Fruit fly (Drosophila melanogaster) whole organism, prepupa: Measurements from ENCODE around the gene Oat.

ENCODE experiments used
- CG10631 ChIP-seq: fragments of 200-800 bp; sonication (Bioruptor generic); optimal IDR thresholded peaks from 2 replicates; lab custom pipeline; 2016; ENCODE audit warnings: missing biosample characterization, missing genetic modification characterization
- CG10669 ChIP-seq: fragments of 200-800 bp; sonication (Bioruptor generic); optimal IDR thresholded peaks from 3 replicates; lab custom pipeline; 2018; ENCODE audit warnings: missing biosample characterization, mild to moderate bottlenecking, missing genetic modification characterization, moderate library complexity
- CG11762 ChIP-seq: fragments of 200-800 bp; sonication (Bioruptor generic); optimal IDR thresholded peaks from 3 replicates; lab custom pipeline; 2016; ENCODE audit warnings: missing biosample characterization, missing genetic modification characterization; ENCODE audit not compliant: insufficient read depth
- CG11902 ChIP-seq: fragments of 200-800 bp; sonication (Bioruptor generic); optimal IDR thresholded peaks from 3 replicates; lab custom pipeline; 2016; ENCODE audit warnings: missing biosample characterization, missing genetic modification characterization
- CG15336 ChIP-seq: fragments of 200-800 bp; sonication (Bioruptor generic); IDR thresholded peaks from 2 replicates; pipeline ENCODE4 v1.3.6; 2022; ENCODE audit warnings: missing biosample characterization, missing genetic modification characterization
- CG16779 ChIP-seq: fragments of 200-800 bp; sonication (Bioruptor generic); optimal IDR thresholded peaks from 3 replicates; lab custom pipeline; 2017; ENCODE audit warnings: missing biosample characterization, mild to moderate bottlenecking, missing genetic modification characterization
- CG31627 ChIP-seq: fragments of 200-800 bp; sonication (Bioruptor generic); optimal IDR thresholded peaks from 3 replicates; lab custom pipeline; 2016; ENCODE audit warnings: missing biosample characterization, missing genetic modification characterization
- CG32006 ChIP-seq: fragments of 200-800 bp; sonication (Bioruptor generic); optimal IDR thresholded peaks from 3 replicates; lab custom pipeline; 2017; ENCODE audit warnings: missing biosample characterization, mild to moderate bottlenecking, missing genetic modification characterization
- CG3919 ChIP-seq: fragments of 200-800 bp; sonication (Bioruptor generic); optimal IDR thresholded peaks from 3 replicates; lab custom pipeline; 2016; ENCODE audit warnings: missing biosample characterization, missing genetic modification characterization
- CG4318 ChIP-seq: fragments of 200-800 bp; sonication (Bioruptor generic); optimal IDR thresholded peaks from 3 replicates; lab custom pipeline; 2017; ENCODE audit warnings: missing biosample characterization, mild to moderate bottlenecking, missing genetic modification characterization
- CG6276 ChIP-seq: fragments of 200-800 bp; sonication (Bioruptor generic); optimal IDR thresholded peaks from 2 replicates; lab custom pipeline; 2017; ENCODE audit warnings: missing biosample characterization, mild to moderate bottlenecking, missing genetic modification characterization
- CG6808 ChIP-seq: fragments of 200-800 bp; sonication (Bioruptor generic); optimal IDR thresholded peaks from 3 replicates; lab custom pipeline; 2017; ENCODE audit warnings: missing biosample characterization, missing genetic modification characterization, mild to moderate bottlenecking, moderate library complexity, missing genetic modification reagents
- CG6854 ChIP-seq: fragments of 200-800 bp; sonication (Bioruptor generic); optimal IDR thresholded peaks from 2 replicates; lab custom pipeline; 2017; ENCODE audit warnings: missing biosample characterization, mild to moderate bottlenecking, missing genetic modification characterization
- CG7368 ChIP-seq: fragments of 200-800 bp; sonication (Bioruptor generic); optimal IDR thresholded peaks from 3 replicates; lab custom pipeline; 2016; ENCODE audit warnings: missing biosample characterization, missing genetic modification characterization
- CG8319 ChIP-seq: fragments of 200-800 bp; sonication (Bioruptor generic); optimal IDR thresholded peaks from 3 replicates; lab custom pipeline; 2016; ENCODE audit warnings: missing biosample characterization, missing genetic modification characterization
- CG8632 ChIP-seq: fragments of 200-800 bp; sonication (Bioruptor generic); optimal IDR thresholded peaks from 3 replicates; lab custom pipeline; 2016; ENCODE audit warnings: missing biosample characterization, missing genetic modification characterization
- Eip75B ChIP-seq: fragments of 200-800 bp; sonication (Bioruptor generic); optimal IDR thresholded peaks from 3 replicates; lab custom pipeline; 2016; ENCODE audit warnings: missing biosample characterization, missing genetic modification characterization
- Eip78C ChIP-seq: fragments of 200-800 bp; sonication (Bioruptor generic); peaks from one replicate; lab custom pipeline; 2016; ENCODE audit warnings: missing biosample characterization, missing genetic modification characterization
- Eip93F ChIP-seq: fragments of 200-800 bp; sonication (Bioruptor generic); optimal IDR thresholded peaks from 2 replicates; lab custom pipeline; 2016; ENCODE audit warnings: missing biosample characterization, mild to moderate bottlenecking, missing genetic modification characterization
- Ets21C ChIP-seq: fragments of 200-800 bp; sonication (Bioruptor generic); optimal IDR thresholded peaks from 3 replicates; lab custom pipeline; 2016; ENCODE audit warnings: missing biosample characterization, missing genetic modification characterization
- Ets96B ChIP-seq: fragments of 200-800 bp; optimal IDR thresholded peaks from 2 replicates; lab custom pipeline; 2019; ENCODE audit warnings: missing biosample characterization, mild to moderate bottlenecking, missing genetic modification characterization, moderate library complexity
- Gug ChIP-seq: fragments of 200-800 bp; sonication (Bioruptor generic); IDR thresholded peaks from 2 replicates; pipeline ENCODE4 v1.3.6; 2022; ENCODE audit warnings: missing biosample characterization, missing genetic modification characterization
- Hr38 ChIP-seq: sonication (Bioruptor generic); optimal IDR thresholded peaks from 2 replicates; lab custom pipeline; 2016; ENCODE audit warnings: missing biosample characterization, missing genetic modification characterization
- Lpt ChIP-seq: fragments of 200-800 bp; sonication (Bioruptor generic); optimal IDR thresholded peaks from 3 replicates; lab custom pipeline; 2016; ENCODE audit warnings: missing biosample characterization, missing genetic modification characterization
- Met ChIP-seq: fragments of 200-800 bp; sonication (Bioruptor generic); optimal IDR thresholded peaks from 3 replicates; lab custom pipeline; 2016; ENCODE audit warnings: missing biosample characterization, missing genetic modification characterization
- OdsH ChIP-seq: fragments of 200-800 bp; sonication (Bioruptor generic); optimal IDR thresholded peaks from 3 replicates; lab custom pipeline; 2016; ENCODE audit warnings: missing biosample characterization, missing genetic modification characterization
- Smox ChIP-seq: fragments of 200-800 bp; sonication (Bioruptor generic); optimal IDR thresholded peaks from 3 replicates; lab custom pipeline; 2016; ENCODE audit warnings: missing biosample characterization, missing genetic modification characterization
- Sox102F ChIP-seq: fragments of 200-800 bp; sonication (Bioruptor generic); optimal IDR thresholded peaks from 2 replicates; lab custom pipeline; 2016; ENCODE audit warnings: missing biosample characterization, mild to moderate bottlenecking, missing genetic modification characterization
- Sox15 ChIP-seq: fragments of 200-800 bp; sonication (Bioruptor generic); optimal IDR thresholded peaks from 3 replicates; lab custom pipeline; 2016; ENCODE audit warnings: missing biosample characterization, missing genetic modification characterization
- achi ChIP-seq: fragments of 200-800 bp; sonication (Bioruptor generic); optimal IDR thresholded peaks from 3 replicates; lab custom pipeline; 2016; ENCODE audit warnings: missing biosample characterization, missing genetic modification characterization
- acj6 ChIP-seq: fragments of 200-800 bp; sonication (Bioruptor generic); optimal IDR thresholded peaks from 3 replicates; lab custom pipeline; 2016; ENCODE audit warnings: missing biosample characterization, missing genetic modification characterization
- dac ChIP-seq: fragments of 200-800 bp; sonication (Bioruptor generic); optimal IDR thresholded peaks from 2 replicates; lab custom pipeline; 2017; ENCODE audit warnings: missing biosample characterization, mild to moderate bottlenecking, missing genetic modification characterization
- dsx ChIP-seq: fragments of 200-800 bp; optimal IDR thresholded peaks from 3 replicates; lab custom pipeline; 2019; ENCODE audit warnings: missing biosample characterization, mild to moderate bottlenecking, missing genetic modification characterization, moderate library complexity; ENCODE audit not compliant: poor library complexity, severe bottlenecking
- eg ChIP-seq: fragments of 200-800 bp; sonication (Bioruptor generic); IDR thresholded peaks from 3 replicates; pipeline ENCODE4 v1.3.6; 2022; ENCODE audit warnings: missing biosample characterization, missing genetic modification characterization
- esn ChIP-seq: fragments of 200-800 bp; sonication (Bioruptor generic); optimal IDR thresholded peaks from 2 replicates; lab custom pipeline; 2016; ENCODE audit warnings: missing biosample characterization, mild to moderate bottlenecking, missing genetic modification characterization, moderate library complexity
- fd85E ChIP-seq: fragments of 200-800 bp; sonication (Bioruptor generic); optimal IDR thresholded peaks from 3 replicates; lab custom pipeline; 2016; ENCODE audit warnings: missing biosample characterization, missing genetic modification characterization
- fkh ChIP-seq: fragments of 200-800 bp; sonication (Bioruptor generic); optimal IDR thresholded peaks from 3 replicates; lab custom pipeline; 2017; ENCODE audit warnings: missing biosample characterization, mild to moderate bottlenecking, missing genetic modification characterization, moderate library complexity
- lz ChIP-seq: fragments of 200-800 bp; sonication (Bioruptor generic); optimal IDR thresholded peaks from 3 replicates; lab custom pipeline; 2016; ENCODE audit warnings: missing biosample characterization, missing genetic modification characterization
- net ChIP-seq: fragments of 200-800 bp; sonication (Bioruptor generic); optimal IDR thresholded peaks from 3 replicates; lab custom pipeline; 2016; ENCODE audit warnings: missing biosample characterization, missing genetic modification characterization
- ss ChIP-seq, 2 experiments: fragments of 200-800 bp; sonication (Bioruptor generic); optimal IDR thresholded peaks; 2 replicates in 1 of 2; 3 replicates in 1 of 2; lab custom pipeline; 2017 to 2018; ENCODE audit warnings: mild to moderate bottlenecking in 2 of 2, missing biosample characterization in 2 of 2, missing genetic modification characterization in 2 of 2, moderate library complexity in 1 of 2
- vri ChIP-seq: fragments of 200-800 bp; sonication (Bioruptor generic); optimal IDR thresholded peaks from 3 replicates; lab custom pipeline; 2016; ENCODE audit warnings: missing biosample characterization, mild to moderate bottlenecking, missing genetic modification characterization

Oat gene

DNA sequence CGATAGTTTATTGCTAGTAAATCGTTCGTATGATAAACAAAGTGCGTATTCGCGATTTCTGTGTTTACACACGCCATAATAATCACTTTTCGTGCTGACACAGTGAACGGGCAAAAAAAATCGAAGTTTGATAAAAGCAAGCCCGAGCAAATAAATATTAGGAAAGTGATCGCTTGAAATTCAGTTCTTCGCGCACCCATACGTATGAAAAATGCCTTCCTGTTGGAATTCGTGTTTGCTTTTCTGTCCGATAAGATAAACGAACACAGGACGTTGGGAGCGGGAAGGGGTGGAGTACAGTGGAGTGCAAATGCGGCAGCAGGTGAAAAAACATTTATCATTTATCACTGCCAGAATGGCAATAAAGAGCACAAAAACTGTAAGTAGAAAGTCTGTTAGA, 18.9 kb downstream of the Oat start:
- no peak for TF ChIP-seq CG16779 (tag; lab: Kevin White, UChicago)
- TF ChIP-seq CG8319 (GFP tag; lab: Kevin White, UChicago): no peak
- peak; percentile 81 for TF ChIP-seq vri (GFP tag; lab: Kevin White, UChicago)
- TF ChIP-seq CG15336 (GFP tag; lab: Robert Waterston, UW): no peak
- TF ChIP-seq acj6 (GFP tag; lab: Kevin White, UChicago): no peak
- no peak for TF ChIP-seq eg
- no peak for TF ChIP-seq CG11902 (GFP tag; lab: Kevin White, UChicago)
- no peak for TF ChIP-seq achi (GFP tag; lab: Kevin White, UChicago)
- TF ChIP-seq Hr38 (GFP tag; lab: Kevin White, UChicago): no peak
- TF ChIP-seq CG3919 (GFP tag; lab: Kevin White, UChicago): no peak
- peak; percentile 12 for TF ChIP-seq CG6854 (GFP tag; lab: Kevin White, UChicago)
- TF ChIP-seq Eip93F: peak; percentile 8
- TF ChIP-seq CG10669 (GFP tag; lab: Kevin White, UChicago): no peak
- no peak for TF ChIP-seq CG8632
- TF ChIP-seq CG10631 (GFP tag; lab: Kevin White, UChicago): no peak
- no peak for TF ChIP-seq Sox15
- TF ChIP-seq CG32006 (GFP tag; lab: Kevin White, UChicago): no peak
- TF ChIP-seq Gug (GFP tag; lab: Robert Waterston, UW): no peak
- no peak for TF ChIP-seq Lpt
- no peak for TF ChIP-seq Ets21C (GFP tag; lab: Kevin White, UChicago)
- no peak for TF ChIP-seq Eip78C (GFP tag; lab: Kevin White, UChicago)
- no peak for TF ChIP-seq net (GFP tag; lab: Kevin White, UChicago)
- no peak for TF ChIP-seq CG7368 (GFP tag; lab: Kevin White, UChicago)
- no peak for TF ChIP-seq dsx (GFP tag; lab: Kevin White, UChicago)
- TF ChIP-seq Sox102F (GFP tag; lab: Kevin White, UChicago): no peak
- TF ChIP-seq Ets96B (tag; lab: Kevin White, UChicago): no peak
- TF ChIP-seq fd85E (GFP tag; lab: Kevin White, UChicago): no peak
- TF ChIP-seq lz (GFP tag; lab: Kevin White, UChicago): no peak
- TF ChIP-seq CG6808: no peak
- peak; percentile 94 for TF ChIP-seq fkh (GFP tag; lab: Kevin White, UChicago)
- TF ChIP-seq dac (GFP tag; lab: Kevin White, UChicago): no peak
- no peak for TF ChIP-seq OdsH (GFP tag; lab: Kevin White, UChicago)
- TF ChIP-seq CG4318 (GFP tag; lab: Kevin White, UChicago): no peak
- no peak for TF ChIP-seq Eip75B
- no peak for TF ChIP-seq CG11762 (GFP tag; lab: Kevin White, UChicago)
- peak; percentile 13 for TF ChIP-seq CG31627
- TF ChIP-seq ss (GFP tag; optimal IDR thresholded peaks at IDR 0.05; lab: Kevin White, UChicago): no peak
- TF ChIP-seq esn (GFP tag; lab: Kevin White, UChicago): peak; percentile 17
- no peak for TF ChIP-seq Smox
- no peak for TF ChIP-seq CG6276 (GFP tag; lab: Kevin White, UChicago)
- TF ChIP-seq Met (GFP tag; lab: Kevin White, UChicago): no peak
- TF ChIP-seq, all 60 proteins: peak for 6
